Worm (Caenorhabditis elegans): ENCODE data around the gene T07D4.2.

ce11 chrII:8896541-8896940, 22.8 kb upstream of the T07D4.2 start, which contains the start of gene lat-1:
- no peak for TF ChIP-seq unc-62 (GFP tag; optimal IDR thresholded peaks at IDR 0.05)
- no peak for TF ChIP-seq fos-1 (tag; optimal IDR thresholded peaks at IDR 0.05)
- no peak for TF ChIP-seq unc-55 (GFP tag; optimal IDR thresholded peaks at IDR 0.05)
- no peak for TF ChIP-seq ztf-11 (tag; optimal IDR thresholded peaks at IDR 0.05)
- TF ChIP-seq lin-11 (tag; optimal IDR thresholded peaks at IDR 0.05) = no peak
- no peak for TF ChIP-seq egl-27 (tag; optimal IDR thresholded peaks at IDR 0.05)
- TF ChIP-seq elt-1 (tag; optimal IDR thresholded peaks at IDR 0.05) = no peak
- TF ChIP-seq nhr-237 (tag; optimal IDR thresholded peaks at IDR 0.05) = no peak
